Worm (Caenorhabditis elegans): ENCODE results near the gene ZK856.7.

Gene ZK856.7

ce11 chrV:10241121-10241803 lies 39.4 kb downstream of the ZK856.7 start, which contains the start of the genes C12D8.21 and col-148:
TSS of gene C12D8.21 (minus strand) at chrV:10241188.
TSS of gene col-148 (plus strand) at chrV:10241753.
- TF ChIP-seq cey-2 (tag; optimal IDR thresholded peaks at IDR 0.05; ENCODE audit: borderline replicate concordance, insufficient read depth) = no peak
- TF ChIP-seq aha-1 (tag) = peak; percentile 2

ce11 chrV:10243105-10243504 lies 41.2 kb downstream of the ZK856.7 start, which contains the start of gene C12D8.9:
TSS of gene C12D8.9 (minus strand) at chrV:10243205.
- TF ChIP-seq tag-97 (GFP tag; IDR thresholded peaks at IDR 0.05) = no peak
- TF ChIP-seq unc-62 (GFP tag; optimal IDR thresholded peaks at IDR 0.05 in 1 of 2) = peak in 1 of 2 experiments; percentile 24
- no peak for TF ChIP-seq unc-62 (tag; optimal IDR thresholded peaks at IDR 0.05)

DNA sequence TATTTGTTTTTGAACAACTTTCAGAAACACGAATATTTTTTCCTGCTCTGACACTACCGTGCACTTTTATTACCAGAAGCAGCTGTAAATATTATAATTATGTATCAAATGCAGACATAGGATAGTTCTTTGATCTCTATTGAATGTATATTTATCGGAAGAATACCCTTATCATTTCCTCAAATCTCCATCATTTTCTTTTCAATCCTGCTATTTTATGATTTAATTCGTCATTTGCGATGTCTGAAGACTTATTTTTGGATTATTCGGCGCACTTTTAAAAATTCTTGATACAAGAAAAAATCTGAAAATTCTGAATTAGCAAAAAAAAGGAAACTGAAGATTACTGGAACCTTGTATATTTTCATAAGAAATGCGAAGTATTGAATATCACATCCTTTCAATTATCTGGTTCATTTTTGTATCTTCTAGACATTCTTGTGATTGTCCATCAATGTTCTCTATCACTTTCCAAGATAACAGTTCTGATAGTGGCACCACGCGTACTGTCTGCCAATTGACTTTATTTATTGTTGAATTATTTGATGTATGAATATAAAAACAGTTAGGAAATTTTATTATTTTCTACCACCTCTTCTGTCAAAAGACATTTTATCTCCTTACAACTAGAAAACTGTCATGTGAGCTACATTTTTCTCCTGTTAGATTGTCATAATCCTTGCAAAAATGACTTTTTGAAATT lies 42.3 kb downstream of the ZK856.7 start:
- TF ChIP-seq fkh-10 (GFP tag; optimal IDR thresholded peaks at IDR 0.05) (no peak), hlh-11 (tag; optimal IDR thresholded peaks at IDR 0.05) (peak; percentile 34), ceh-32 (tag; optimal IDR thresholded peaks at IDR 0.05; ENCODE audit: poor library complexity) (no peak), sdz-12 (GFP tag; optimal IDR thresholded peaks at IDR 0.05) (no peak), daf-12 (tag; optimal IDR thresholded peaks at IDR 0.05) (no peak), nhr-10 (tag; optimal IDR thresholded peaks at IDR 0.05) (no peak), lin-39 (tag; optimal IDR thresholded peaks at IDR 0.05) (no peak), nhr-6 (tag; optimal IDR thresholded peaks at IDR 0.05) (no peak), nhr-237 (tag; optimal IDR thresholded peaks at IDR 0.05) (no peak), fos-1 (tag; optimal IDR thresholded peaks at IDR 0.05) (no peak), tra-1 (GFP tag; IDR thresholded peaks at IDR 0.05) (no peak), zip-11 (GFP tag; IDR thresholded peaks at IDR 0.05) (no peak), nhr-28 (tag; optimal IDR thresholded peaks at IDR 0.05) (peak; percentile 67), pha-4 (GFP tag; IDR thresholded peaks at IDR 0.05) (no peak), pha-4 (tag; optimal IDR thresholded peaks at IDR 0.05) (no peak), gei-8 (GFP tag; optimal IDR thresholded peaks at IDR 0.05) (no peak), skn-1 (tag; optimal IDR thresholded peaks at IDR 0.05) (no peak), aly-2 (tag; optimal IDR thresholded peaks at IDR 0.05) (no peak), mdl-1 (tag; optimal IDR thresholded peaks at IDR 0.05) (peak in 1 of 2 experiments; percentile 5), hlh-30 (tag; optimal IDR thresholded peaks at IDR 0.05; ENCODE audit: insufficient read depth) (peak; percentile 20), mes-2 (tag; optimal IDR thresholded peaks at IDR 0.05; ENCODE audit: poor library complexity, severe bottlenecking) (no peak), ztf-11 (tag; optimal IDR thresholded peaks at IDR 0.05) (no peak), ztf-7 (tag; optimal IDR thresholded peaks at IDR 0.05) (no peak), madf-9 (GFP tag; conservative IDR thresholded peaks at IDR 0.05) (no peak), dpl-1 (GFP tag; optimal IDR thresholded peaks at IDR 0.05) (no peak), lin-15B (tag; optimal IDR thresholded peaks at IDR 0.05) (no peak), lir-3 (tag; optimal IDR thresholded peaks at IDR 0.05) (no peak), aha-1 (tag) (no peak), mep-1 (tag; optimal IDR thresholded peaks at IDR 0.05) (no peak), dmd-6 (GFP tag; IDR thresholded peaks at IDR 0.05) (peak; percentile 18; the same call in 1 of the 2 replicates), ceh-82 (tag; optimal IDR thresholded peaks at IDR 0.05) (no peak), snpc-1.2 (GFP tag; IDR thresholded peaks at IDR 0.05) (no peak), lsy-2 (tag; optimal IDR thresholded peaks at IDR 0.05) (no peak), Y105C5A.15 (GFP tag; IDR thresholded peaks at IDR 0.05) (no peak), nhr-76 (tag; optimal IDR thresholded peaks at IDR 0.05) (no peak), T20F7.1 (GFP tag; optimal IDR thresholded peaks at IDR 0.05) (no peak), dve-1 (tag; optimal IDR thresholded peaks at IDR 0.05; ENCODE audit: insufficient read depth) (peak; percentile 57), egl-43 (GFP tag; IDR thresholded peaks at IDR 0.05) (no peak), nhr-42 (GFP tag; IDR thresholded peaks at IDR 0.05) (no peak), mxl-3 (GFP tag; optimal IDR thresholded peaks at IDR 0.05) (no peak), nhr-11 (tag; optimal IDR thresholded peaks at IDR 0.05) (no peak), unc-62 (GFP tag; optimal IDR thresholded peaks at IDR 0.05 in 1 of 2) (no peak), unc-62 (tag; optimal IDR thresholded peaks at IDR 0.05) (no peak), F10B5.3 (tag; optimal IDR thresholded peaks at IDR 0.05) (no peak)

Measured in whole organism, L4 larva.